Worm (Caenorhabditis elegans) whole organism, early embryonic: ENCODE data around the gene nhr-269.

ENCODE experiments used
- B0310.2 ChIP-seq: sonication (generic microtip); optimal IDR thresholded peaks from 2 replicates; lab custom pipeline; 2016; ENCODE audit warnings: mild to moderate bottlenecking, missing genetic modification characterization, missing compliant biosample characterization
- F13C5.2 ChIP-seq: sonication (generic microtip); optimal IDR thresholded peaks from 2 replicates; lab custom pipeline; 2017; ENCODE audit warnings: mild to moderate bottlenecking, missing genetic modification characterization, inconsistent platforms, missing compliant biosample characterization
- aly-1 ChIP-seq: sonication (generic microtip); optimal IDR thresholded peaks from 2 replicates; lab custom pipeline; 2016; ENCODE audit warnings: missing genetic modification characterization, missing compliant biosample characterization
- ama-1 ChIP-seq: fragments of 150-350 bp; optimal IDR thresholded peaks from 2 replicates; lab custom pipeline; 2014
- ceh-13 ChIP-seq: fragments of 200-800 bp; sonication (Bioruptor generic); optimal IDR thresholded peaks from 2 replicates; lab custom pipeline; 2018; ENCODE audit warnings: mild to moderate bottlenecking, missing genetic modification characterization, missing compliant biosample characterization
- ets-7 ChIP-seq: sonication (generic microtip); optimal IDR thresholded peaks from 2 replicates; lab custom pipeline; 2016; ENCODE audit warnings: missing genotype, missing genetic modification characterization, missing compliant biosample characterization
- flt-1 ChIP-seq: fragments of 200-800 bp; sonication (Bioruptor generic); IDR thresholded peaks from 2 replicates; pipeline ENCODE4 v1.3.6; 2022; ENCODE audit warnings: missing genetic modification characterization, missing compliant biosample characterization
- hmbx-1 ChIP-seq: sonication (generic microtip); optimal IDR thresholded peaks from 2 replicates; lab custom pipeline; 2016; ENCODE audit warnings: mild to moderate bottlenecking, missing genetic modification characterization, missing compliant biosample characterization
- hnd-1 ChIP-seq: sonication (generic microtip); optimal IDR thresholded peaks from 2 replicates; lab custom pipeline; 2016; ENCODE audit warnings: missing genetic modification characterization, missing compliant biosample characterization
- scrt-1 ChIP-seq: fragments of 200-800 bp; sonication (Bioruptor generic); IDR thresholded peaks from 2 replicates; pipeline ENCODE4 v1.3.6; 2022; ENCODE audit warnings: missing genetic modification characterization, missing compliant biosample characterization
- tbx-11 ChIP-seq: fragments of 200-800 bp; sonication (Bioruptor generic); IDR thresholded peaks from 2 replicates; pipeline ENCODE4 v1.3.6; 2022; ENCODE audit warnings: missing genetic modification characterization, missing compliant biosample characterization
- tbx-37 ChIP-seq: fragments of 200-800 bp; sonication (Bioruptor generic); conservative IDR thresholded peaks from 2 replicates; pipeline ENCODE4 v1.3.6; 2022; ENCODE audit warnings: missing genetic modification reagents, missing genetic modification characterization, missing compliant biosample characterization
- tra-4 ChIP-seq: sonication (generic microtip); optimal IDR thresholded peaks from 2 replicates; lab custom pipeline; 2017; ENCODE audit warnings: missing genetic modification characterization, missing compliant biosample characterization

ce11 chrV:15341404-15341803 is 28.2 kb downstream of the nhr-269 start, which contains the start of gene clec-229:
- TF ChIP-seq ama-1 (lab: Kevin White, UChicago) (no peak), F13C5.2 (tag; lab: Kevin White, UChicago) (no peak), ets-7 (no peak), tbx-11 (GFP tag; lab: Robert Waterston, UW) (no peak), tra-4 (tag; lab: Kevin White, UChicago) (no peak), tbx-37 (GFP tag; lab: Robert Waterston, UW) (no peak), hnd-1 (tag; lab: Kevin White, UChicago) (no peak), flt-1 (GFP tag; lab: Robert Waterston, UW) (no peak), hmbx-1 (tag; lab: Kevin White, UChicago) (no peak), scrt-1 (GFP tag; lab: Robert Waterston, UW) (no peak), B0310.2 (tag; lab: Kevin White, UChicago) (no peak), ceh-13 (GFP tag; lab: Kevin White, UChicago) (no peak), aly-1 (tag; lab: Kevin White, UChicago) (no peak)
